Worm (Caenorhabditis elegans) whole organism, L3 larva: ENCODE data around the gene srx-118.

Experiments used
- aly-2 ChIP-seq: fragments of 150-350 bp; optimal IDR thresholded peaks from 2 replicates; lab custom pipeline; 2014; ENCODE audit warnings: missing biosample characterization, missing genetic modification characterization
- ceh-16 ChIP-seq: sonication (generic microtip); optimal IDR thresholded peaks from 2 replicates; lab custom pipeline; 2017; ENCODE audit warnings: missing biosample characterization, missing genetic modification characterization
- ceh-82 ChIP-seq: fragments of 150-350 bp; optimal IDR thresholded peaks from 2 replicates; lab custom pipeline; 2014; ENCODE audit warnings: missing biosample characterization, missing genetic modification characterization
- ceh-9 ChIP-seq: sonication (generic microtip); optimal IDR thresholded peaks from 2 replicates; lab custom pipeline; 2018; ENCODE audit warnings: missing biosample characterization, missing genetic modification characterization
- elt-1 ChIP-seq: fragments of 150-350 bp; optimal IDR thresholded peaks from 2 replicates; lab custom pipeline; 2014; ENCODE audit warnings: missing biosample characterization, missing genetic modification characterization
- lin-15B ChIP-seq: fragments of 150-350 bp; optimal IDR thresholded peaks from 2 replicates; lab custom pipeline; 2014; ENCODE audit warnings: missing biosample characterization, missing genetic modification characterization
- lin-39 ChIP-seq: fragments of 150-350 bp; optimal IDR thresholded peaks from 2 replicates; lab custom pipeline; 2018; ENCODE audit warnings: missing biosample characterization, missing genetic modification reagents, missing genetic modification characterization
- nhr-28 ChIP-seq: fragments of 150-350 bp; optimal IDR thresholded peaks from 2 replicates; lab custom pipeline; 2014; ENCODE audit warnings: missing biosample characterization, missing genetic modification characterization
- pha-4 ChIP-seq: fragments of 150-350 bp; optimal IDR thresholded peaks from 2 replicates; lab custom pipeline; 2014; ENCODE audit warnings: missing biosample characterization, missing genetic modification reagents, missing genetic modification characterization
- unc-62 ChIP-seq: fragments of 150-350 bp; sonication (generic microtip); optimal IDR thresholded peaks from 4 replicates; lab custom pipeline; 2014; ENCODE audit warnings: missing biosample characterization, missing genetic modification reagents, missing genetic modification characterization
- ztf-11 ChIP-seq: fragments of 150-350 bp; optimal IDR thresholded peaks from 2 replicates; lab custom pipeline; 2014; ENCODE audit warnings: missing biosample characterization, missing genetic modification characterization

ce11 chrII:12507038-12507437 is 18.6 kb upstream of the srx-118 start, which contains the start of gene srh-68:
- no peak for TF ChIP-seq unc-62 (GFP tag; lab: Kevin White, UChicago)
- no peak for TF ChIP-seq nhr-28 (tag; lab: Kevin White, UChicago)
- no peak for TF ChIP-seq ceh-16 (tag; lab: Kevin White, UChicago)
- TF ChIP-seq lin-39 (tag; lab: Kevin White, UChicago) = no peak
- TF ChIP-seq ceh-82 (tag; lab: Kevin White, UChicago) = no peak
- no peak for TF ChIP-seq pha-4 (tag; lab: Kevin White, UChicago)
- no peak for TF ChIP-seq ztf-11 (tag; lab: Kevin White, UChicago)
- no peak for TF ChIP-seq lin-15B (tag; lab: Kevin White, UChicago)
- TF ChIP-seq aly-2 (tag; lab: Kevin White, UChicago) = no peak
- no peak for TF ChIP-seq elt-1 (tag; lab: Kevin White, UChicago)
- TF ChIP-seq ceh-9 (tag; lab: Kevin White, UChicago) = no peak
